Worm (Caenorhabditis elegans) whole organism, L4 larva: Measurements from ENCODE around the gene dhc-4.

Experiments used
- F37D6.2 ChIP-seq: sonication (generic microtip); optimal IDR thresholded peaks from 2 replicates; lab custom pipeline; 2016; ENCODE audit warnings: mild to moderate bottlenecking, missing genetic modification characterization, missing compliant biosample characterization
- zip-2 ChIP-seq: fragments of 150-350 bp; optimal IDR thresholded peaks from 2 replicates; lab custom pipeline; 2014; ENCODE audit warnings: missing biosample characterization, missing genetic modification characterization

DNA sequence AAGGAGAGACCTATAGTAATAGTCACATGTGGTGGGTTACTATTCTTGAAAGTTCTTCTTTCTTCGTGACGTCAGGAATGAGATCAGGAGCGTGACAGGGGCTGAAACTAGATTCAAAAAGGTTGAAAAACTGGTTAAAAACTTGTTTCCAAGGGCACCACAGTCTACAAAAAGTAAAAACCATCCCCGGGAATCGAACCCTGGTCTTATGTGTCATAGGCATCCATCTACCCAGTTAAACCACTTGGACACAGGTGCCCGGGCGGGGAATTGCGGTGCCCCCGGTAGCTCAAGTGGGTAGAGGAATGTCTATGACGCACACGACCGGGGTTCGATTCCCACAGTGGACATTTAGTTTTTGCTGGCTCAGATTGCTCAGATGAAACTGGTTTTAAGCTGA lies 12.5 kb upstream of the dhc-4 start:
- no peak for TF ChIP-seq F37D6.2
- no peak for TF ChIP-seq zip-2
